Worm (Caenorhabditis elegans) whole organism, midembryonic: ENCODE results near the gene D1046.16.
A peak's percentile ranks its signal among the peaks of the same experiment; 100 is the strongest.

Experiments used
- T22C8.4 ChIP-seq: fragments of 200-800 bp; sonication (Bioruptor generic); IDR thresholded peaks from 2 replicates; pipeline ENCODE4 v1.3.6; 2022; ENCODE audit warnings: missing genetic modification characterization, missing compliant biosample characterization
- cog-1 ChIP-seq: sonication (generic microtip); optimal IDR thresholded peaks from 2 replicates; lab custom pipeline; 2016; ENCODE audit warnings: missing genetic modification characterization, missing compliant biosample characterization
- flt-1 ChIP-seq: fragments of 200-800 bp; sonication (Bioruptor generic); IDR thresholded peaks from 2 replicates; pipeline ENCODE4 v1.3.6; 2022; ENCODE audit warnings: missing genetic modification characterization, missing compliant biosample characterization
- klf-2 ChIP-seq: fragments of 200-800 bp; sonication (Bioruptor generic); conservative IDR thresholded peaks from 2 replicates; pipeline ENCODE4 v1.3.6; 2022; ENCODE audit warnings: missing genetic modification reagents, missing genetic modification characterization, missing compliant biosample characterization
- med-1 ChIP-seq: sonication (generic microtip); optimal IDR thresholded peaks from 2 replicates; lab custom pipeline; 2017; ENCODE audit warnings: missing genetic modification characterization, mild to moderate bottlenecking, missing compliant biosample characterization, antibody characterized with exemption, missing genetic modification reagents; ENCODE audit not compliant: insufficient read depth
- ref-1 ChIP-seq: fragments of 200-800 bp; sonication (Bioruptor generic); conservative IDR thresholded peaks from 2 replicates; pipeline ENCODE4 v1.3.6; 2022; ENCODE audit warnings: missing genetic modification reagents, missing genetic modification characterization, missing compliant biosample characterization
- tab-1 ChIP-seq: fragments of 200-800 bp; sonication (Bioruptor generic); IDR thresholded peaks from 2 replicates; pipeline ENCODE4 v1.3.6; 2022; ENCODE audit warnings: missing genetic modification characterization, missing compliant biosample characterization
- ztf-23 ChIP-seq: fragments of 200-800 bp; sonication (Bioruptor generic); IDR thresholded peaks from 2 replicates; pipeline ENCODE4 v1.3.6; 2022; ENCODE audit warnings: missing genetic modification reagents, missing genetic modification characterization, missing compliant biosample characterization
- ztf-29 ChIP-seq: fragments of 200-800 bp; sonication (Bioruptor generic); IDR thresholded peaks from 2 replicates; pipeline ENCODE4 v1.3.6; 2022; ENCODE audit warnings: missing genetic modification reagents, missing genetic modification characterization, missing compliant biosample characterization

The D1046.16 gene

ce11 chrIV:8921956-8922355 lies at the start of gene D1046.16:
Gene D1046.16 (plus strand): TSS chrIV:8922150.
- no peak for TF ChIP-seq tab-1 (GFP tag; lab: Robert Waterston, UW)
- TF ChIP-seq T22C8.4 (GFP tag; lab: Robert Waterston, UW), result peak; percentile 82

ce11 chrIV:8872958-8873357 lies 49.0 kb upstream of the D1046.16 start, which contains the start of gene C09G9.3:
Gene C09G9.3 (minus strand): TSS chrIV:8873058.
- TF ChIP-seq flt-1 (GFP tag; lab: Robert Waterston, UW) (no peak), ztf-29 (GFP tag; lab: Robert Waterston, UW) (no peak), med-1 (GFP tag; lab: Kevin White, UChicago) (no peak), ref-1 (no peak), cog-1 (tag; lab: Kevin White, UChicago) (no peak), klf-2 (no peak), T22C8.4 (GFP tag; lab: Robert Waterston, UW) (no peak), tab-1 (GFP tag; lab: Robert Waterston, UW) (no peak), ztf-23 (GFP tag; lab: Robert Waterston, UW) (no peak)

- TF ChIP-seq flt-1 (GFP tag; lab: Robert Waterston, UW) (no peak), ztf-29 (GFP tag; lab: Robert Waterston, UW) (no peak)
These were observed 48.1 kb upstream of the D1046.16 start, which contains the start of gene hdl-2 for ce11 chrIV:8873847-8874246. Gene hdl-2 (plus strand): TSS chrIV:8874147.

ce11 chrIV:8879810-8880209 lies 42.1 kb upstream of the D1046.16 start, which contains the start of gene npax-4:
Gene npax-4 (minus strand): TSS chrIV:8879910.
- TF ChIP-seq ztf-29 (GFP tag; lab: Robert Waterston, UW) (no peak), ztf-23 (GFP tag; lab: Robert Waterston, UW) (no peak)

- TF ChIP-seq T22C8.4 (GFP tag; lab: Robert Waterston, UW) (no peak), cog-1 (tag; lab: Kevin White, UChicago) (no peak), tab-1 (GFP tag; lab: Robert Waterston, UW) (no peak), klf-2 (no peak), ref-1 (no peak), flt-1 (GFP tag; lab: Robert Waterston, UW) (no peak), ztf-29 (GFP tag; lab: Robert Waterston, UW) (no peak), ztf-23 (GFP tag; lab: Robert Waterston, UW) (no peak), med-1 (GFP tag; lab: Kevin White, UChicago) (no peak)
These were observed 40.8 kb upstream of the D1046.16 start, which contains the start of gene C09G9.8 for ce11 chrIV:8881181-8881580. Gene C09G9.8 (plus strand): TSS chrIV:8881481.

- TF ChIP-seq ref-1 (no peak), med-1 (GFP tag; lab: Kevin White, UChicago) (no peak), flt-1 (GFP tag; lab: Robert Waterston, UW) (no peak), cog-1 (tag; lab: Kevin White, UChicago) (no peak), tab-1 (GFP tag; lab: Robert Waterston, UW) (no peak), klf-2 (no peak), T22C8.4 (GFP tag; lab: Robert Waterston, UW) (no peak), ztf-23 (GFP tag; lab: Robert Waterston, UW) (no peak)
These were observed 35.7 kb upstream of the D1046.16 start, which contains the start of gene C09G9.5 for ce11 chrIV:8886228-8886627. Gene C09G9.5 (plus strand): TSS chrIV:8886528.

- no peak for TF ChIP-seq flt-1 (GFP tag; lab: Robert Waterston, UW)
- TF ChIP-seq ref-1, result no peak
- TF ChIP-seq med-1 (GFP tag; lab: Kevin White, UChicago), result no peak
- no peak for TF ChIP-seq ztf-29 (GFP tag; lab: Robert Waterston, UW)
- no peak for TF ChIP-seq T22C8.4 (GFP tag; lab: Robert Waterston, UW)
- no peak for TF ChIP-seq ztf-23 (GFP tag; lab: Robert Waterston, UW)
- no peak for TF ChIP-seq cog-1 (tag; lab: Kevin White, UChicago)
- no peak for TF ChIP-seq tab-1 (GFP tag; lab: Robert Waterston, UW)
- TF ChIP-seq klf-2, result no peak
These were observed 33.4 kb upstream of the D1046.16 start, which contains the start of gene oma-1 for ce11 chrIV:8888525-8889026. Gene oma-1 (plus strand): TSS chrIV:8888976.

ce11 chrIV:8891131-8891530 lies 30.8 kb upstream of the D1046.16 start, which contains the start of gene spr-2:
Gene spr-2 (plus strand): TSS chrIV:8891462.
- TF ChIP-seq ref-1 (no peak), tab-1 (GFP tag; lab: Robert Waterston, UW) (no peak), ztf-29 (GFP tag; lab: Robert Waterston, UW) (peak; percentile 36; the same call in 1 of the 2 replicates), T22C8.4 (GFP tag; lab: Robert Waterston, UW) (no peak), klf-2 (no peak), cog-1 (tag; lab: Kevin White, UChicago) (no peak), flt-1 (GFP tag; lab: Robert Waterston, UW) (no peak)

ce11 chrIV:8892558-8892957 lies 29.4 kb upstream of the D1046.16 start, which contains the start of gene C27B7.2:
Gene C27B7.2 (plus strand): TSS chrIV:8892858.
- TF ChIP-seq ref-1 (no peak), tab-1 (GFP tag; lab: Robert Waterston, UW) (no peak), klf-2 (no peak), cog-1 (tag; lab: Kevin White, UChicago) (no peak), med-1 (GFP tag; lab: Kevin White, UChicago) (no peak), T22C8.4 (GFP tag; lab: Robert Waterston, UW) (no peak), flt-1 (GFP tag; lab: Robert Waterston, UW) (no peak), ztf-23 (GFP tag; lab: Robert Waterston, UW) (no peak)

- TF ChIP-seq tab-1 (GFP tag; lab: Robert Waterston, UW) (no peak), ztf-29 (GFP tag; lab: Robert Waterston, UW) (no peak), flt-1 (GFP tag; lab: Robert Waterston, UW) (no peak), T22C8.4 (GFP tag; lab: Robert Waterston, UW) (no peak), klf-2 (no peak), ztf-23 (GFP tag; lab: Robert Waterston, UW) (no peak), med-1 (GFP tag; lab: Kevin White, UChicago) (no peak), ref-1 (no peak), cog-1 (tag; lab: Kevin White, UChicago) (no peak)
These were observed 28.2 kb upstream of the D1046.16 start, which contains the start of gene rad-54.L2 for ce11 chrIV:8893746-8894145. Gene rad-54.L2 (plus strand): TSS chrIV:8894077.
